Fruit fly (Drosophila melanogaster): ENCODE data around the gene CG3168.
A peak's percentile ranks its signal among the peaks of the same experiment; 100 is the strongest.

The CG3168 gene

DNA sequence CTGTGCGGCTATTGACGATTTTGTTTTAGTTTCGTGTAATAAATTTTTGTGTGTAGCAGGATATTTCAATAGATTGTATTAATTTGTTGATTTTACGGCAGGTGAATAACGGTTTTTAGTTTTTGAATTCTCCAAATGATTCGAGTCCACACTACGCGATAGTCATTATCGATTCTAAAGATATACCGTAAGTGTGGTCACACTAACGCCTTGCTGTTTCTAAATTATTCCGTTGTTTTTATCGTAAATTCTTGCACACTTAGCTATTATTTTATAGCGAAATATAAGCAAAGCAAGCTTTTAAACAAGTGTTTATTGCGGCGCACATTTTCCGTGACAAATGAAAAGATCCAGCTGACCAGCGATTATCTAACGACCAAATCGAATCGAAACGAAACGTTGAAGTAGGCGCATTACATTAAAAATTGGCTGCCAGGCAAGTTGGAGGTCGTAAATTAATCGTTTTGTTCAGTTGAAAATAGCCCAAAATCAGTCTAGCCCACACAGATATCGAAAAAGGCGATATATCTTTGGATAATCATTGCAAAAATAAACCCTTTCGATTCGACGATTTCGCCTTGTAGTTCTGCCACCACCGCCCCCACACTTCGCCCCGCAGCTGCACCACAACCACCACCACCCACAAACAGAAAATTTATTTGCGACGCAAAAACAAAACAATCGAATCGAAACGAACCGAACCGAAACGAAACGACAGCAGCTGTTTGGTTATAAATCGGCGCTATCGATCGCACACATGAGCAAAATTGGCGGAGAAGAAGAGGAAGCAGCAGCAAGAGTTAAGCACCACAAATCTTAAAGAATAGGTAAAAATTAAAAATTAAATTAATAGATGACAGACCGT lies 55.9 kb downstream of the CG3168 start, which contains the start of gene Pink1:
TSS of gene Pink1 (plus strand) at position 164 of the 865 bp plus-strand sequence.
- TF ChIP-seq cnc (optimal IDR thresholded peaks at IDR 0.05) (no peak), ovo (GFP tag; optimal IDR thresholded peaks at IDR 0.05) (no peak), CG12768 (GFP tag; optimal IDR thresholded peaks at IDR 0.05) (no peak), Crg-1 (GFP tag; optimal IDR thresholded peaks at IDR 0.05) (no peak), kay (GFP tag; ENCODE audit: borderline replicate concordance) (no peak), CG5204 (GFP tag; optimal IDR thresholded peaks at IDR 0.05) (no peak), CG11617 (GFP tag; optimal IDR thresholded peaks at IDR 0.05) (no peak), bab1 (GFP tag; optimal IDR thresholded peaks at IDR 0.05) (peak; percentile 58), CG1620 (GFP tag; optimal IDR thresholded peaks at IDR 0.05) (no peak), tj (GFP tag; optimal IDR thresholded peaks at IDR 0.05) (peak; percentile 38), CG33017 (tag; optimal IDR thresholded peaks at IDR 0.05) (no peak), Mnt (GFP tag; optimal IDR thresholded peaks at IDR 0.05) (peak; percentile 73), cic (GFP tag; optimal IDR thresholded peaks at IDR 0.05) (peak; percentile 3), CG7045 (GFP tag; optimal IDR thresholded peaks at IDR 0.05) (no peak), CG14711 (tag; optimal IDR thresholded peaks at IDR 0.05) (no peak), Hr96 (GFP tag; optimal IDR thresholded peaks at IDR 0.05) (no peak), toe (GFP tag; optimal IDR thresholded peaks at IDR 0.05) (no peak), pad (GFP tag; optimal IDR thresholded peaks at IDR 0.05) (no peak), Clk (GFP tag; optimal IDR thresholded peaks at IDR 0.05) (no peak), CG7101 (tag; optimal IDR thresholded peaks at IDR 0.05) (peak; percentile 19)

DNA sequence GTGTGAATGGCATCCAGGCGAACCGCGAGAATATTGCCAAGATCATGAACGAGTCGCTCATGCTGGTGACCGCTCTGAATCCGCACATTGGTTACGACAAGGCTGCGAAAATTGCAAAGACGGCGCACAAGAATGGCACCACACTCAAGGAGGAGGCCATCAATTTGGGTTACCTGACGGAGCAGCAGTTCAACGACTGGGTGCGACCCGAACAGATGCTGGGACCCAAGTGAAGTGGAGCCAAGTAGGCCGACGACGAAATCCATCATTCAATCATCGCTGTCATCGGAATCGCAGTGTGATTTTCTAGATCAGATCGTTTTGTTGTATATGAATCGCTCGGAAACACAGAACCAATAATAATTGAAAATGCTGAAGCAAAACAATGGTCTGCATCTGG lies 58.3 kb downstream of the CG3168 start, which contains the start of gene Fum2:
TSS of gene Fum2 (plus strand) at position 301 of the 400 bp plus-strand sequence.
- TF ChIP-seq CG14711 (tag; optimal IDR thresholded peaks at IDR 0.05): no peak
- TF ChIP-seq CG11617 (GFP tag; optimal IDR thresholded peaks at IDR 0.05): no peak
- no peak for TF ChIP-seq Hr96 (GFP tag; optimal IDR thresholded peaks at IDR 0.05)
- no peak for TF ChIP-seq CG1620 (GFP tag; optimal IDR thresholded peaks at IDR 0.05)
- TF ChIP-seq cnc (optimal IDR thresholded peaks at IDR 0.05): no peak
- TF ChIP-seq pad (GFP tag; optimal IDR thresholded peaks at IDR 0.05): no peak
- no peak for TF ChIP-seq toe (GFP tag; optimal IDR thresholded peaks at IDR 0.05)
- no peak for TF ChIP-seq CG12768 (GFP tag; optimal IDR thresholded peaks at IDR 0.05)
- TF ChIP-seq CG7045 (GFP tag; optimal IDR thresholded peaks at IDR 0.05): no peak
- no peak for TF ChIP-seq Crg-1 (GFP tag; optimal IDR thresholded peaks at IDR 0.05)
- no peak for TF ChIP-seq CG7101 (tag; optimal IDR thresholded peaks at IDR 0.05)
- no peak for TF ChIP-seq bab1 (GFP tag; optimal IDR thresholded peaks at IDR 0.05)
- no peak for TF ChIP-seq tj (GFP tag; optimal IDR thresholded peaks at IDR 0.05)

DNA sequence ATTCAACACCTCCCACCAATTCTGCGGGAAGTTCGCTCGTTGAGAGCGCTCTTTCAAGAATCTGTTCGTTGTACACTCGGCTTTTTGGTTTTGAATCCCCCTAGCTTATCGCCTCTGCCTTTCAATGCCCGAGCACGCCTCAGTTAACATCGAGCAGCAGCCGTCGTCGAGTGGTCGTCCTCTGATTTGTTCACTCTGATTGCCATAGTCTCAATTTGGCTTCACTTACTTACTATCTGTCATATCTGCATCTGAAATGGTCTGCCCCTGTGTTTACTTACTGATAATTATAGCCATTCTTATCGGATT lies 60.3 kb downstream of the CG3168 start:
- peak; percentile 46 for TF ChIP-seq pad (GFP tag; optimal IDR thresholded peaks at IDR 0.05)
- no peak for TF ChIP-seq toe (GFP tag; optimal IDR thresholded peaks at IDR 0.05)
- TF ChIP-seq cic (GFP tag; optimal IDR thresholded peaks at IDR 0.05): peak; percentile 28
- TF ChIP-seq cnc (optimal IDR thresholded peaks at IDR 0.05): no peak
- peak; percentile 59 for TF ChIP-seq Mnt (GFP tag; optimal IDR thresholded peaks at IDR 0.05)
- no peak for TF ChIP-seq bab1 (GFP tag; optimal IDR thresholded peaks at IDR 0.05)
- no peak for TF ChIP-seq CG11617 (GFP tag; optimal IDR thresholded peaks at IDR 0.05)

DNA sequence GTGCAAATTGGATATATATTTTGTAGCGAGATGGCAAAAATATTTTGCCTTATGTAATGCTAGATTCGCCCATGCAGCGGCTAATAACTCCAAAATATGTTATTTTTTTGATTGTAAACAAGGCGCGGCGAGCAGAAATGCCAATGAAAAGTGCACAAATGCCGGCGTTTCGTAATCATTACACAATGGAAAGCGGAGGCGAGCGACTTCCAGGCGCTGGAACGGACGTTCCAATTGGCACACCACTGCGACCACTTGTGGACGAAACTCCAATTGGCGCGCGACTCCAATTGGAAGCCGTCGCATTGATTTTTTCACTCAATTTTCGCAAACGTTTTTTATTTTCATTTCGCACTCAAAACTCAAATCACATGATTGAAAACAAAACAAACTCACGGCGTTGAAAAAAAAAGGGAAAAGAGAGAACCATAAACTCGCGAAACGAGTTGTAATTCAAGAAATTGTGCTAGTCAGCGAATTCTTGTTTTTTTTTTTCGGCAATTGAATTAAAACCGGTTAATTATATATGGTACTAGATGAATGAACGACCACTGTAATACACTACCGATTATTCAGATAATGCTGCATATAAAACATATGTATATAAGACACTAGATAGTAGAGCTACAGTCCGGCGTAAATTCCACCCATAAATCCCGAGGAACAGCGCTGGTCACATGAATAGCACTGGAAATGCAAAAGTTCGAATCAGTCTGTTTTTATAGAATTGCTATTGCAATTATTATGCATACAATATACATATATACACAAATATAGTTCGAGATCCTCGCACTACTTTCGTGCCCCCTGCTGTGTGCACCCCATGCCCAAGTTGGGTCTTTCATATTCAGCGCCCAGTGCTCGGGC lies 60.9 kb downstream of the CG3168 start, which contains the start of gene ND-ASHI:
TSS of gene ND-ASHI (minus strand) at position 484 of the 867 bp plus-strand sequence.
- peak; percentile 83 for TF ChIP-seq CG1620 (GFP tag; optimal IDR thresholded peaks at IDR 0.05)
- TF ChIP-seq kay (GFP tag; ENCODE audit: borderline replicate concordance): no peak
- TF ChIP-seq CG7101 (tag; optimal IDR thresholded peaks at IDR 0.05): peak; percentile 95
- TF ChIP-seq CG33017 (tag; optimal IDR thresholded peaks at IDR 0.05): peak; percentile 91
- TF ChIP-seq ovo (GFP tag; optimal IDR thresholded peaks at IDR 0.05): peak; percentile 30
- peak; percentile 79 for TF ChIP-seq Mnt (GFP tag; optimal IDR thresholded peaks at IDR 0.05)
- TF ChIP-seq CG12768 (GFP tag; optimal IDR thresholded peaks at IDR 0.05): peak; percentile 95
- TF ChIP-seq Crg-1 (GFP tag; optimal IDR thresholded peaks at IDR 0.05): peak; percentile 85
- peak; percentile 97 for TF ChIP-seq tj (GFP tag; optimal IDR thresholded peaks at IDR 0.05)
- peak; percentile 88 for TF ChIP-seq CG11617 (GFP tag; optimal IDR thresholded peaks at IDR 0.05)
- TF ChIP-seq cnc (optimal IDR thresholded peaks at IDR 0.05): no peak
- peak; percentile 88 for TF ChIP-seq CG14711 (tag; optimal IDR thresholded peaks at IDR 0.05)
- TF ChIP-seq toe (GFP tag; optimal IDR thresholded peaks at IDR 0.05): no peak
- no peak for TF ChIP-seq Hr96 (GFP tag; optimal IDR thresholded peaks at IDR 0.05)
- peak; percentile 89 for TF ChIP-seq bab1 (GFP tag; optimal IDR thresholded peaks at IDR 0.05)
- peak; percentile 75 for TF ChIP-seq cic (GFP tag; optimal IDR thresholded peaks at IDR 0.05)
- peak; percentile 89 for TF ChIP-seq pad (GFP tag; optimal IDR thresholded peaks at IDR 0.05)
- peak; percentile 77 for TF ChIP-seq Clk (GFP tag; optimal IDR thresholded peaks at IDR 0.05)
- TF ChIP-seq CG5204 (GFP tag; optimal IDR thresholded peaks at IDR 0.05): no peak
- TF ChIP-seq CG7045 (GFP tag; optimal IDR thresholded peaks at IDR 0.05): peak; percentile 87

DNA sequence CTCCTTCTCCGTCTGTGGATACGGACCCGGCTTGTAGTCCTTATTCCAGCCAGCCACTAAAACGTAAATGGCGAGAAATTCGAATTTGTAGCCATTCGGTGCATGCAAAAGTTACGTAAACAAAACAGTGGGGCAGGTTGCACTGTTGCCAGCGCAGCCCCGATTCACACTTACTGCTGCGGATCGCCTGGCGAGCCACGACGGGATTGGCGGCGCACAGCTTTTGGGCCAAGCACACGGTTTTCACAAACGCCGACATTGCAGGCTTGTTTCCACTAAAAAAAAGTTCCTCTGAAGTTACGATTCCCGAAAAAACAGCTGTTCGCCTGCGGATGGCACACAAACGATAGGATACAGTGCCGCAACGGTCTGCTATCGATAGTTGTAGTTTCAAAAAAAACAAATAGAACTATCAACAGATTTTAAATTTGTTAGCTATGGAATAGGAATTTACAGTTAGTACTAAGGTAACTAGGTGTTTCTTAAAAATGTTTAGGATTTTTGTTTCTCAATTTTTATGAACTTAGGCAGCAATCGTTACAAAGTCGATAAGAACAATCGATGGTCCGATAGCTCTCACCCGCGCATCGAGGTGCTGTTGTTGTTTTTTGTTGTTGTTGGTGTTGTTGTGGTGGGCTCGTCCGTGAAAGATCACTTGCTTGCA lies 61.8 kb downstream of the CG3168 start, which contains the start of gene Fum1:
TSS of gene Fum1 (plus strand) at position 599 of the 664 bp plus-strand sequence.
- TF ChIP-seq Mnt (GFP tag; optimal IDR thresholded peaks at IDR 0.05): peak; percentile 65
- TF ChIP-seq pad (GFP tag; optimal IDR thresholded peaks at IDR 0.05): peak; percentile 11
- peak; percentile 44 for TF ChIP-seq CG14711 (tag; optimal IDR thresholded peaks at IDR 0.05)
- TF ChIP-seq CG1620 (GFP tag; optimal IDR thresholded peaks at IDR 0.05): peak; percentile 62
- no peak for TF ChIP-seq cnc (optimal IDR thresholded peaks at IDR 0.05)
- TF ChIP-seq Crg-1 (GFP tag; optimal IDR thresholded peaks at IDR 0.05): peak; percentile 40
- peak; percentile 35 for TF ChIP-seq CG11617 (GFP tag; optimal IDR thresholded peaks at IDR 0.05)
- peak; percentile 48 for TF ChIP-seq toe (GFP tag; optimal IDR thresholded peaks at IDR 0.05)
- TF ChIP-seq CG7045 (GFP tag; optimal IDR thresholded peaks at IDR 0.05): no peak
- peak; percentile 26 for TF ChIP-seq CG7101 (tag; optimal IDR thresholded peaks at IDR 0.05)
- no peak for TF ChIP-seq CG5204 (GFP tag; optimal IDR thresholded peaks at IDR 0.05)
- TF ChIP-seq bab1 (GFP tag; optimal IDR thresholded peaks at IDR 0.05): peak; percentile 43
